Worm (Caenorhabditis elegans): Measurements from ENCODE around the gene C17B7.15.
A peak's percentile ranks its signal among the peaks of the same experiment; 100 is the strongest.

Gene C17B7.15

DNA sequence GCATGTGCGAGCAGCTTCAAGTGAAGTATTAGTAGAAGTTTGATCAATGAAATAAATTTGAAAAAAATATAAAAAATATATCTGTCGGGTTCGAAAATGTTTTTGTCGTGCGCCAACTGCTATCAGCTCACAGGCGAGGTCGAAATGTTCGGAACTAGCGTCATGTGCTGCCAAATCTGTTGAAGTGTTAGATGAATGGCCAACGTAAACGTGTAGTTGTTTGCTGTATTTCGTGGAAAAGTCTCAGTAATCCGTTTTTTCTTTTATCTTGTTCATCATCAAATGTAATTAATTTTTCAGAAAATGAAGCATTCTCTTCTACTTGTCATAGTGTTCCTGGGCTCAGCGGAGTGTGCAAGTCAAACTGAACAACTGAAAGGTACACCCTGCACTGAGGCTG lies at the start of gene C17B7.15:
TSS of gene C17B7.15 (plus strand) at position 301 of the 400 bp plus-strand sequence.
- TF ChIP-seq nhr-28 (tag; optimal IDR thresholded peaks at IDR 0.05) (no peak), egl-5 (tag; optimal IDR thresholded peaks at IDR 0.05) (no peak), lin-39 (tag; optimal IDR thresholded peaks at IDR 0.05) (no peak), ama-1 (optimal IDR thresholded peaks at IDR 0.05) (no peak), nhr-76 (tag; optimal IDR thresholded peaks at IDR 0.05) (no peak), daf-12 (tag; optimal IDR thresholded peaks at IDR 0.05) (no peak)

ce11 chrV:3301898-3302297 lies 48.1 kb upstream of the C17B7.15 start, which contains the start of gene srbc-1:
TSS of gene srbc-1 (minus strand) at chrV:3301998.
- TF ChIP-seq nhr-237 (tag; optimal IDR thresholded peaks at IDR 0.05) (no peak), nhr-28 (tag; optimal IDR thresholded peaks at IDR 0.05) (no peak), sea-2 (GFP tag; optimal IDR thresholded peaks at IDR 0.05) (no peak), daf-12 (tag; optimal IDR thresholded peaks at IDR 0.05) (no peak), nhr-11 (tag; optimal IDR thresholded peaks at IDR 0.05) (no peak)

- TF ChIP-seq elt-3 (tag; optimal IDR thresholded peaks at IDR 0.05) (no peak), skn-1 (tag; optimal IDR thresholded peaks at IDR 0.05) (no peak), zag-1 (tag; optimal IDR thresholded peaks at IDR 0.05) (no peak), pha-4 (tag; optimal IDR thresholded peaks at IDR 0.05) (no peak)
Observed at ce11 chrV:3308169-3308568, 41.8 kb upstream of the C17B7.15 start, which contains the start of gene srbc-3. TSS of gene srbc-3 (plus strand) at chrV:3308469.

- TF ChIP-seq nhr-11 (tag; optimal IDR thresholded peaks at IDR 0.05) (no peak), elt-3 (tag; optimal IDR thresholded peaks at IDR 0.05) (no peak), nfya-1 (tag; optimal IDR thresholded peaks at IDR 0.05; ENCODE audit: insufficient read depth) (peak; percentile 27), snpc-4 (tag; optimal IDR thresholded peaks at IDR 0.05) (peak; percentile 14), elt-2 (tag; optimal IDR thresholded peaks at IDR 0.05) (peak; percentile 38), hmg-11 (tag; optimal IDR thresholded peaks at IDR 0.05) (peak; percentile 50)
Observed at ce11 chrV:3312067-3312666, 37.8 kb upstream of the C17B7.15 start, which contains the start of gene arrd-18. TSS of gene arrd-18 (minus strand) at chrV:3312117.

DNA sequence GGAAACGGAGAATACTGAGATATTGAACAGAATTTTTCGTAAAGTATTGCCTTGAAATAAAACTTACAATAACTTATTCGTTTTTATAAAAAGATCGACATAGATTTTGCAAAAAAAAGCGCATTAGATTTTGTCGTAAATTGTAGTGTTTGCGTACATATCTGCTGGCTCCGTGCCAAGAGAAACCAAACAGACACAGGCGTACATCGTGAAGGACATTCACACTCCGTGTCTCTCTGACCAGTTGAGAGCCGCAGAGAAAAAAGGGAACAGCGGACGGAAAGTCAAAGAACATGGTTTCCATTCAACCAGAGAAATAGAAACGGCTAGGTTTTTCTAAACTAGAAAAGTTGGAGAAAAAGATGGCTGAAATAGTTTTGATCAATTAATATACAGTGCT lies 34.7 kb upstream of the C17B7.15 start, which contains the start of gene arrd-19:
TSS of gene arrd-19 (minus strand) at position 209 of the 400 bp plus-strand sequence.
- TF ChIP-seq nfya-1 (tag; optimal IDR thresholded peaks at IDR 0.05; ENCODE audit: insufficient read depth) (peak; percentile 83), fkh-10 (GFP tag; optimal IDR thresholded peaks at IDR 0.05) (no peak), pha-4 (tag; optimal IDR thresholded peaks at IDR 0.05) (peak; percentile 89), elt-2 (tag; optimal IDR thresholded peaks at IDR 0.05) (peak; percentile 46), lin-15B (tag; optimal IDR thresholded peaks at IDR 0.05) (peak; percentile 70), fos-1 (tag; optimal IDR thresholded peaks at IDR 0.05) (no peak), ztf-11 (tag; optimal IDR thresholded peaks at IDR 0.05) (no peak), ceh-82 (tag; optimal IDR thresholded peaks at IDR 0.05) (no peak), mdl-1 (tag; optimal IDR thresholded peaks at IDR 0.05) (no peak), ceh-28 (tag; optimal IDR thresholded peaks at IDR 0.05) (peak; percentile 52), elt-3 (tag; optimal IDR thresholded peaks at IDR 0.05) (peak in 1 of 3 experiments; percentile 39), nhr-11 (tag; optimal IDR thresholded peaks at IDR 0.05) (no peak), ceh-9 (tag; optimal IDR thresholded peaks at IDR 0.05) (no peak), pqm-1 (tag; optimal IDR thresholded peaks at IDR 0.05) (peak; percentile 11), unc-39 (tag; optimal IDR thresholded peaks at IDR 0.05) (no peak), egl-5 (tag; optimal IDR thresholded peaks at IDR 0.05) (peak; percentile 75), hmg-11 (tag; optimal IDR thresholded peaks at IDR 0.05) (peak; percentile 84), elt-1 (tag; optimal IDR thresholded peaks at IDR 0.05) (no peak), jun-1 (tag; optimal IDR thresholded peaks at IDR 0.05) (peak; percentile 13), tbx-2 (tag; optimal IDR thresholded peaks at IDR 0.05) (peak; percentile 38), ama-1 (optimal IDR thresholded peaks at IDR 0.05) (no peak), R02D3.7 (tag; optimal IDR thresholded peaks at IDR 0.05) (no peak), nhr-43 (tag; optimal IDR thresholded peaks at IDR 0.05; ENCODE audit: poor library complexity, severe bottlenecking) (peak; percentile 72), nhr-25 (tag; optimal IDR thresholded peaks at IDR 0.05) (peak; percentile 92), skn-1 (tag; optimal IDR thresholded peaks at IDR 0.05) (no peak), snpc-4 (tag; optimal IDR thresholded peaks at IDR 0.05) (peak; percentile 45), lin-39 (tag; optimal IDR thresholded peaks at IDR 0.05) (peak; percentile 60), egl-27 (tag; optimal IDR thresholded peaks at IDR 0.05) (no peak), nhr-23 (tag; optimal IDR thresholded peaks at IDR 0.05) (peak; percentile 85), sea-2 (GFP tag; optimal IDR thresholded peaks at IDR 0.05) (no peak)

Data from whole organism, L3 larva.